Worm (Caenorhabditis elegans) whole organism, L1 larva: ENCODE data around the gene ucr-1.

ENCODE experiments used
- Y116A8C.19 ChIP-seq: sonication (generic microtip); optimal IDR thresholded peaks from 2 replicates; lab custom pipeline; 2016; ENCODE audit warnings: missing compliant biosample characterization, missing genetic modification characterization, borderline replicate concordance
- aha-1 ChIP-seq: fragments of 150-350 bp; optimal IDR thresholded peaks from 2 replicates; lab custom pipeline; 2014; ENCODE audit warnings: missing biosample characterization, missing genetic modification characterization
- alr-1 ChIP-seq: fragments of 200-800 bp; sonication (Bioruptor generic); optimal IDR thresholded peaks from 2 replicates; lab custom pipeline; 2018; ENCODE audit warnings: borderline replicate concordance, mild to moderate bottlenecking, missing genetic modification characterization, missing compliant biosample characterization
- aly-2 ChIP-seq: fragments of 150-350 bp; optimal IDR thresholded peaks from 2 replicates; lab custom pipeline; 2014; ENCODE audit warnings: missing biosample characterization, missing genetic modification characterization
- ama-1 ChIP-seq: fragments of 150-350 bp; optimal IDR thresholded peaks from 2 replicates; lab custom pipeline; 2014
- ceh-88 ChIP-seq: fragments of 200-800 bp; sonication (Bioruptor generic); IDR thresholded peaks from 2 replicates; pipeline ENCODE4 v1.3.6; 2022; ENCODE audit warnings: missing genetic modification characterization, missing compliant biosample characterization
- efl-3 ChIP-seq: fragments of 200-800 bp; sonication (Bioruptor generic); optimal IDR thresholded peaks from 2 replicates; lab custom pipeline; 2018; ENCODE audit warnings: mild to moderate bottlenecking, missing genetic modification characterization, missing compliant biosample characterization
- egl-13 ChIP-seq: sonication (generic microtip); optimal IDR thresholded peaks from 2 replicates; lab custom pipeline; 2016; ENCODE audit warnings: missing genotype, missing genetic modification reagents, missing genetic modification characterization, missing compliant biosample characterization
- egl-27 ChIP-seq, 2 experiments: fragments of 150-350 bp in 1 of 2; sonication (generic microtip); optimal IDR thresholded peaks; 3 replicates each; lab custom pipeline; 2017 to 2018; ENCODE audit warnings: missing biosample characterization in 2 of 2, missing genetic modification characterization in 2 of 2, missing genetic modification reagents in 2 of 2
- elt-2 ChIP-seq: sonication (generic microtip); optimal IDR thresholded peaks from 2 replicates; lab custom pipeline; 2016; ENCODE audit warnings: missing genetic modification characterization, mild to moderate bottlenecking, inconsistent platforms, missing compliant biosample characterization, missing genetic modification reagents
- elt-3 ChIP-seq, 6 experiments: fragments of 150-350 bp in 1 of 6; sonication (generic microtip); optimal IDR thresholded peaks; 2 replicates each; lab custom pipeline; 2017 to 2018; ENCODE audit warnings: missing biosample characterization in 6 of 6, missing genetic modification characterization in 6 of 6, inconsistent platforms in 1 of 6
- ets-5 ChIP-seq: fragments of 200-800 bp; sonication (Bioruptor generic); IDR thresholded peaks from 2 replicates; pipeline ENCODE4 v1.3.6; 2022; ENCODE audit warnings: missing genetic modification characterization, missing compliant biosample characterization
- fkh-10 ChIP-seq: sonication (generic microtip); optimal IDR thresholded peaks from 2 replicates; lab custom pipeline; 2017; ENCODE audit warnings: missing biosample characterization, missing genetic modification reagents, missing genetic modification characterization
- fkh-4 ChIP-seq: sonication (generic microtip); optimal IDR thresholded peaks from 2 replicates; lab custom pipeline; 2016; ENCODE audit warnings: missing compliant biosample characterization, missing genetic modification characterization, borderline replicate concordance
- grh-1 ChIP-seq: fragments of 200-800 bp; sonication (Bioruptor generic); IDR thresholded peaks from 2 replicates; pipeline ENCODE4 v1.3.6; 2022; ENCODE audit warnings: missing genetic modification reagents, missing genetic modification characterization, missing compliant biosample characterization
- hlh-17 ChIP-seq: fragments of 200-800 bp; sonication (Bioruptor generic); optimal IDR thresholded peaks from 2 replicates; lab custom pipeline; 2018; ENCODE audit warnings: missing genetic modification characterization, mild to moderate bottlenecking, missing compliant biosample characterization, moderate library complexity, borderline replicate concordance
- hpl-2 ChIP-seq: fragments of 150-350 bp; optimal IDR thresholded peaks from 2 replicates; lab custom pipeline; 2014; ENCODE audit warnings: missing biosample characterization, missing genetic modification reagents, missing genetic modification characterization
- isw-1 ChIP-seq: fragments of 200-800 bp; sonication (Bioruptor generic); IDR thresholded peaks from 2 replicates; pipeline ENCODE4 v1.3.6; 2022; ENCODE audit warnings: missing genetic modification characterization, missing compliant biosample characterization
- jun-1 ChIP-seq: fragments of 150-350 bp; optimal IDR thresholded peaks from 2 replicates; lab custom pipeline; 2014; ENCODE audit warnings: missing biosample characterization, missing genetic modification reagents, missing genetic modification characterization
- lin-14 ChIP-seq: fragments of 200-800 bp; sonication (Bioruptor generic); optimal IDR thresholded peaks from 2 replicates; lab custom pipeline; 2018; ENCODE audit warnings: mild to moderate bottlenecking, missing genetic modification characterization, moderate library complexity, missing compliant biosample characterization
- lin-15B ChIP-seq: fragments of 150-350 bp; sonication (generic microtip); optimal IDR thresholded peaks from 3 replicates; lab custom pipeline; 2014; ENCODE audit warnings: missing biosample characterization, missing genetic modification characterization
- lin-35 ChIP-seq, 2 experiments: fragments of 150-350 bp; optimal IDR thresholded peaks; 2 replicates each; lab custom pipeline; 2014; ENCODE audit warnings: missing biosample characterization in 2 of 2, missing genetic modification characterization in 2 of 2, missing genetic modification reagents in 2 of 2
- lir-3 ChIP-seq: sonication (generic microtip); optimal IDR thresholded peaks from 2 replicates; lab custom pipeline; 2016; ENCODE audit warnings: mild to moderate bottlenecking, missing genetic modification characterization, moderate library complexity, missing compliant biosample characterization; ENCODE audit not compliant: poor library complexity
- lsy-2 ChIP-seq, 2 experiments: fragments of 150-350 bp; optimal IDR thresholded peaks; 2 replicates each; lab custom pipeline; 2014; ENCODE audit warnings: missing biosample characterization in 2 of 2, missing genetic modification characterization in 2 of 2
- mab-9 ChIP-seq: fragments of 200-800 bp; sonication (Bioruptor generic); IDR thresholded peaks from 2 replicates; pipeline ENCODE4 v1.3.6; 2022; ENCODE audit warnings: missing genetic modification reagents, missing genetic modification characterization, missing compliant biosample characterization
- mdl-1 ChIP-seq, 2 experiments: fragments of 150-350 bp; optimal IDR thresholded peaks; 2 replicates each; lab custom pipeline; 2014 to 2017; ENCODE audit warnings: missing biosample characterization in 2 of 2, missing genetic modification characterization in 2 of 2, inconsistent platforms in 1 of 2
- mef-2 ChIP-seq: fragments of 150-350 bp; optimal IDR thresholded peaks from 2 replicates; lab custom pipeline; 2014; ENCODE audit warnings: missing biosample characterization, missing genetic modification characterization
- mep-1 ChIP-seq: fragments of 150-350 bp; optimal IDR thresholded peaks from 2 replicates; lab custom pipeline; 2014; ENCODE audit warnings: missing biosample characterization, missing genetic modification characterization
- nhr-11 ChIP-seq: fragments of 150-350 bp; optimal IDR thresholded peaks from 2 replicates; lab custom pipeline; 2014; ENCODE audit warnings: missing biosample characterization, missing genetic modification characterization
- nhr-12 ChIP-seq: sonication (generic microtip); optimal IDR thresholded peaks from 2 replicates; lab custom pipeline; 2017; ENCODE audit warnings: missing biosample characterization, missing genetic modification characterization
- nhr-20 ChIP-seq: sonication (generic microtip); optimal IDR thresholded peaks from 2 replicates; lab custom pipeline; 2016; ENCODE audit warnings: mild to moderate bottlenecking, missing genetic modification characterization, missing compliant biosample characterization
- nhr-237 ChIP-seq: fragments of 150-350 bp; optimal IDR thresholded peaks from 2 replicates; lab custom pipeline; 2014; ENCODE audit warnings: missing biosample characterization, missing genetic modification characterization
- nhr-28 ChIP-seq: fragments of 150-350 bp; optimal IDR thresholded peaks from 2 replicates; lab custom pipeline; 2014; ENCODE audit warnings: missing biosample characterization, missing genetic modification characterization
- nhr-71 ChIP-seq: sonication (generic microtip); optimal IDR thresholded peaks from 2 replicates; lab custom pipeline; 2016; ENCODE audit warnings: mild to moderate bottlenecking, missing genetic modification characterization, moderate library complexity, missing compliant biosample characterization
- nhr-77 ChIP-seq: fragments of 150-350 bp; optimal IDR thresholded peaks from 2 replicates; lab custom pipeline; 2014; ENCODE audit warnings: missing biosample characterization, missing genetic modification characterization
- nhr-84 ChIP-seq: sonication (generic microtip); optimal IDR thresholded peaks from 2 replicates; lab custom pipeline; 2017; ENCODE audit warnings: missing biosample characterization, missing genetic modification characterization
- nhr-90 ChIP-seq: sonication (generic microtip); optimal IDR thresholded peaks from 2 replicates; lab custom pipeline; 2016; ENCODE audit warnings: mild to moderate bottlenecking, missing genetic modification characterization, missing compliant biosample characterization; ENCODE audit not compliant: poor library complexity
- rnt-1 ChIP-seq: sonication (generic microtip); optimal IDR thresholded peaks from 2 replicates; lab custom pipeline; 2016; ENCODE audit warnings: mild to moderate bottlenecking, missing genetic modification characterization, moderate library complexity, missing compliant biosample characterization
- snpc-4 ChIP-seq: fragments of 150-350 bp; optimal IDR thresholded peaks from 2 replicates; lab custom pipeline; 2014; ENCODE audit warnings: missing biosample characterization, missing genetic modification characterization
- snu-23 ChIP-seq: sonication (generic microtip); optimal IDR thresholded peaks from 2 replicates; lab custom pipeline; 2016; ENCODE audit warnings: missing genetic modification characterization, missing compliant biosample characterization
- sox-4 ChIP-seq: sonication (generic microtip); optimal IDR thresholded peaks from 2 replicates; lab custom pipeline; 2016; ENCODE audit warnings: missing genetic modification characterization, missing compliant biosample characterization
- sptf-1 ChIP-seq: fragments of 150-350 bp; optimal IDR thresholded peaks from 2 replicates; lab custom pipeline; 2014; ENCODE audit warnings: missing biosample characterization, missing genetic modification characterization
- sup-37 ChIP-seq: fragments of 200-800 bp; sonication (Bioruptor generic); optimal IDR thresholded peaks from 2 replicates; lab custom pipeline; 2018; ENCODE audit warnings: mild to moderate bottlenecking, missing genetic modification characterization, missing compliant biosample characterization
- tlp-1 ChIP-seq: fragments of 150-350 bp; optimal IDR thresholded peaks from 2 replicates; lab custom pipeline; 2014; ENCODE audit warnings: missing biosample characterization, missing genetic modification characterization
- unc-30 ChIP-seq: sonication (generic microtip); optimal IDR thresholded peaks from 2 replicates; lab custom pipeline; 2017; ENCODE audit warnings: missing biosample characterization, missing genetic modification characterization
- unc-62 ChIP-seq: fragments of 150-350 bp; optimal IDR thresholded peaks from 2 replicates; lab custom pipeline; 2014; ENCODE audit warnings: missing biosample characterization, missing genetic modification reagents, missing genetic modification characterization
- unc-98 ChIP-seq: fragments of 200-800 bp; sonication (Bioruptor generic); IDR thresholded peaks from 2 replicates; pipeline ENCODE4 v1.3.6; 2022; ENCODE audit warnings: missing genetic modification characterization, missing compliant biosample characterization
- vab-15 ChIP-seq: sonication (generic microtip); optimal IDR thresholded peaks from 2 replicates; lab custom pipeline; 2017; ENCODE audit warnings: missing genotype, mild to moderate bottlenecking, missing genetic modification characterization, missing compliant biosample characterization
- xbp-1 ChIP-seq: sonication (generic microtip); optimal IDR thresholded peaks from 2 replicates; lab custom pipeline; 2016; ENCODE audit warnings: missing genetic modification characterization, missing compliant biosample characterization
- zag-1 ChIP-seq: fragments of 150-350 bp; optimal IDR thresholded peaks from 2 replicates; lab custom pipeline; 2014; ENCODE audit warnings: missing biosample characterization, missing genetic modification characterization
- zip-4 ChIP-seq: fragments of 200-800 bp; sonication (Bioruptor generic); optimal IDR thresholded peaks from 2 replicates; lab custom pipeline; 2018; ENCODE audit warnings: mild to moderate bottlenecking, missing genetic modification characterization, moderate library complexity, missing compliant biosample characterization
- ztf-11 ChIP-seq, 2 experiments: sonication (generic microtip); optimal IDR thresholded peaks; 2 replicates each; lab custom pipeline; 2016 to 2017; ENCODE audit warnings: missing genetic modification characterization in 2 of 2, missing biosample characterization in 1 of 2, missing compliant biosample characterization in 1 of 2
- ztf-4 ChIP-seq: fragments of 150-350 bp; optimal IDR thresholded peaks from 2 replicates; lab custom pipeline; 2014; ENCODE audit warnings: missing biosample characterization, missing genetic modification characterization

Gene ucr-1

ce11 chrIII:5591668-5592149 lies at the start of gene ucr-1, which contains the start of gene ddx-15:
TSS of gene ucr-1 (plus strand) at chrIII:5592135.
TSS of gene ddx-15 (minus strand) at chrIII:5591718.
- TF ChIP-seq nhr-90 (tag; lab: Kevin White, UChicago) (peak; percentile 34), jun-1 (tag; lab: Kevin White, UChicago) (peak; percentile 22), xbp-1 (tag; lab: Kevin White, UChicago) (peak; percentile 73), nhr-20 (tag; lab: Kevin White, UChicago) (peak; percentile 66), lsy-2 (tag; optimal IDR thresholded peaks at IDR 0.05; lab: Kevin White, UChicago) (peak; percentile 85), zag-1 (tag; lab: Kevin White, UChicago) (no peak), elt-2 (tag; lab: Kevin White, UChicago) (peak; percentile 2), nhr-11 (tag; lab: Kevin White, UChicago) (no peak), snpc-4 (tag; lab: Kevin White, UChicago) (peak; percentile 32), zip-4 (GFP tag; lab: Kevin White, UChicago) (no peak), lin-35 (GFP tag; optimal IDR thresholded peaks at IDR 0.05; lab: Kevin White, UChicago) (peak; percentile 82 to 85), mef-2 (no peak), unc-62 (GFP tag; lab: Kevin White, UChicago) (no peak), nhr-28 (tag; lab: Kevin White, UChicago) (no peak), isw-1 (GFP tag; lab: Robert Waterston, UW) (peak; percentile 76), rnt-1 (peak; percentile 73), egl-13 (tag; lab: Kevin White, UChicago) (peak; percentile 8), efl-3 (GFP tag; lab: Kevin White, UChicago) (no peak), Y116A8C.19 (tag; lab: Kevin White, UChicago) (no peak), lin-15B (tag; lab: Kevin White, UChicago) (peak; percentile 61), elt-3 (tag; optimal IDR thresholded peaks at IDR 0.05; lab: Kevin White, UChicago) (no peak), mab-9 (no peak), ama-1 (lab: Kevin White, UChicago) (no peak), unc-98 (GFP tag; lab: Robert Waterston, UW) (no peak), nhr-12 (tag; lab: Kevin White, UChicago) (no peak), nhr-71 (tag; lab: Kevin White, UChicago) (peak; percentile 83), ztf-11 (tag; optimal IDR thresholded peaks at IDR 0.05; lab: Kevin White, UChicago) (no peak), aha-1 (tag; lab: Kevin White, UChicago) (no peak), sup-37 (GFP tag; lab: Kevin White, UChicago) (no peak), hpl-2 (no peak), snu-23 (GFP tag; lab: Kevin White, UChicago) (peak; percentile 78), mep-1 (tag; lab: Kevin White, UChicago) (no peak), ets-5 (GFP tag; lab: Robert Waterston, UW) (no peak), nhr-237 (tag; lab: Kevin White, UChicago) (no peak), lin-14 (GFP tag; lab: Kevin White, UChicago) (peak; percentile 75), egl-27 (tag; optimal IDR thresholded peaks at IDR 0.05; lab: Kevin White, UChicago) (no peak), sptf-1 (no peak), lir-3 (tag; lab: Kevin White, UChicago) (peak; percentile 39), nhr-77 (tag; lab: Kevin White, UChicago) (peak; percentile 51), tlp-1 (tag; lab: Kevin White, UChicago) (no peak), nhr-84 (tag; lab: Kevin White, UChicago) (no peak), mdl-1 (tag; optimal IDR thresholded peaks at IDR 0.05; lab: Kevin White, UChicago) (peak in 1 of 2 experiments; percentile 46), ztf-4 (tag; lab: Kevin White, UChicago) (no peak), alr-1 (tag; lab: Kevin White, UChicago) (no peak), unc-30 (tag; lab: Kevin White, UChicago) (no peak), hlh-17 (no peak), ceh-88 (no peak; the same call in 1 of the 2 replicates), fkh-4 (no peak), vab-15 (tag; lab: Kevin White, UChicago) (peak; percentile 17), grh-1 (GFP tag; lab: Robert Waterston, UW) (no peak; the same call in 1 of the 2 replicates), aly-2 (tag; lab: Kevin White, UChicago) (no peak), sox-4 (tag; lab: Kevin White, UChicago) (no peak), fkh-10 (GFP tag; lab: Kevin White, UChicago) (no peak)
